Fruit fly (Drosophila melanogaster) whole organism, pupa: ENCODE data around the gene eIF4A.

Source experiments
- CG17806 ChIP-seq: fragments of 200-800 bp; sonication (Bioruptor generic); optimal IDR thresholded peaks from 2 replicates; lab custom pipeline; 2018; ENCODE audit warnings: missing biosample characterization, mild to moderate bottlenecking, missing genetic modification characterization, moderate library complexity
- CG8159 ChIP-seq: fragments of 200-800 bp; sonication (Bioruptor generic); optimal IDR thresholded peaks from 3 replicates; lab custom pipeline; 2018; ENCODE audit warnings: missing biosample characterization, mild to moderate bottlenecking, missing genetic modification characterization, moderate library complexity
- CG9948 ChIP-seq: fragments of 200-800 bp; sonication (Bioruptor generic); optimal IDR thresholded peaks from 2 replicates; lab custom pipeline; 2018; ENCODE audit warnings: missing biosample characterization, mild to moderate bottlenecking, missing genetic modification characterization, moderate library complexity
- D1 ChIP-seq: fragments of 200-800 bp; sonication (Bioruptor generic); optimal IDR thresholded peaks from 2 replicates; lab custom pipeline; 2018; ENCODE audit warnings: missing biosample characterization, mild to moderate bottlenecking, missing genetic modification characterization, moderate library complexity
- EcR ChIP-seq: fragments of 200-800 bp; sonication (Bioruptor generic); optimal IDR thresholded peaks from 3 replicates; lab custom pipeline; 2019; ENCODE audit warnings: missing biosample characterization, missing genetic modification characterization, mild to moderate bottlenecking, moderate library complexity, missing genetic modification reagents
- Pif1A ChIP-seq: fragments of 200-800 bp; sonication (Bioruptor generic); optimal IDR thresholded peaks from 3 replicates; lab custom pipeline; 2016; ENCODE audit warnings: missing biosample characterization, missing genetic modification characterization
- Pif1B ChIP-seq: fragments of 200-800 bp; sonication (Bioruptor generic); optimal IDR thresholded peaks from 3 replicates; lab custom pipeline; 2016; ENCODE audit warnings: missing biosample characterization, missing genetic modification characterization
- fd96Ca ChIP-seq: fragments of 200-800 bp; sonication (Bioruptor generic); IDR thresholded peaks from 3 replicates; pipeline ENCODE4 v1.3.6; 2022; ENCODE audit warnings: missing biosample characterization, missing genetic modification characterization

- no peak for TF ChIP-seq Pif1A (GFP tag; lab: Kevin White, UChicago)
- TF ChIP-seq CG17806 (tag; lab: Kevin White, UChicago): peak; percentile 22
- TF ChIP-seq D1: no peak
- no peak for TF ChIP-seq fd96Ca (GFP tag; lab: Robert Waterston, UW)
- TF ChIP-seq EcR (GFP tag; lab: Kevin White, UChicago): no peak
- no peak for TF ChIP-seq Pif1B (GFP tag; lab: Kevin White, UChicago)
- peak; percentile 35 for TF ChIP-seq CG8159 (tag; lab: Kevin White, UChicago)
- peak; percentile 6 for TF ChIP-seq CG9948
These were observed 4.5 kb downstream of the eIF4A start, which contains the start of gene ifc for dm6 chr2L:5986094-5986493.
